Worm (Caenorhabditis elegans): Measurements from ENCODE around the gene Y69H2.9.

DNA sequence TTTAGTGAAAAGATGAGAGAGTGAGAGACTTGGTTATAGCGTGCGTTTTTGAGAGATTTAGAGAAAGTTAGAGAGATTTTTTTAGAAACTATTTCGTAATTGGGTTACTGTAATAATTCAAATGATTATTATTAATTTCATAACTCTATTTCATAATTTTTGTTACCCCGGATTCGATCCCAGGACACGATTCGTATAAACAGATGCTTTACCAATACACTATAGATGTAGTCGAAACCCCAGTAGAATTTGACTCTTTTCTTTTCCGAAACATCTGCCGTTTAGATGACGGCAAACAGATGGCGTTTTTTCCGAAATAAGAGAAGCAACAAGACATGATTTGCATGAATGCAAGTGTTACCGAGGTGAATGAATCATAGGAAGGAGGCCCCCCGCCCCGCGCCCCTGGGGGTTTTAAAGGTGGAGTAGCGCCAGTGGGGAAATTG lies 8.7 kb downstream of the Y69H2.9 start:
- TF ChIP-seq madf-8 (GFP tag; conservative IDR thresholded peaks at IDR 0.05) (no peak), F37B4.10 (GFP tag; IDR thresholded peaks at IDR 0.05) (no peak), C06A6.2 (GFP tag; conservative IDR thresholded peaks at IDR 0.05) (no peak), snpc-4 (GFP tag; optimal IDR thresholded peaks at IDR 0.05) (no peak), snpc-4 (tag; optimal IDR thresholded peaks at IDR 0.05) (no peak)
